Worm (Caenorhabditis elegans) whole organism, midembryonic: ENCODE results near the gene Y54G2A.37.
"Not testable (repeated sequence)": the region's sequence is repeated elsewhere in the genome, so short reads cannot be mapped to it uniquely, and the experiment has no call there.

ENCODE experiments used
- T22C8.4 ChIP-seq: fragments of 200-800 bp; sonication (Bioruptor generic); IDR thresholded peaks from 2 replicates; pipeline ENCODE4 v1.3.6; 2022; ENCODE audit warnings: missing genetic modification characterization, missing compliant biosample characterization
- cog-1 ChIP-seq: sonication (generic microtip); optimal IDR thresholded peaks from 2 replicates; lab custom pipeline; 2016; ENCODE audit warnings: missing genetic modification characterization, missing compliant biosample characterization
- flt-1 ChIP-seq: fragments of 200-800 bp; sonication (Bioruptor generic); IDR thresholded peaks from 2 replicates; pipeline ENCODE4 v1.3.6; 2022; ENCODE audit warnings: missing genetic modification characterization, missing compliant biosample characterization
- klf-2 ChIP-seq: fragments of 200-800 bp; sonication (Bioruptor generic); conservative IDR thresholded peaks from 2 replicates; pipeline ENCODE4 v1.3.6; 2022; ENCODE audit warnings: missing genetic modification reagents, missing genetic modification characterization, missing compliant biosample characterization
- med-1 ChIP-seq: sonication (generic microtip); optimal IDR thresholded peaks from 2 replicates; lab custom pipeline; 2017; ENCODE audit warnings: missing genetic modification characterization, mild to moderate bottlenecking, missing compliant biosample characterization, antibody characterized with exemption, missing genetic modification reagents; ENCODE audit not compliant: insufficient read depth
- ref-1 ChIP-seq: fragments of 200-800 bp; sonication (Bioruptor generic); conservative IDR thresholded peaks from 2 replicates; pipeline ENCODE4 v1.3.6; 2022; ENCODE audit warnings: missing genetic modification reagents, missing genetic modification characterization, missing compliant biosample characterization
- tab-1 ChIP-seq: fragments of 200-800 bp; sonication (Bioruptor generic); IDR thresholded peaks from 2 replicates; pipeline ENCODE4 v1.3.6; 2022; ENCODE audit warnings: missing genetic modification characterization, missing compliant biosample characterization
- ztf-23 ChIP-seq: fragments of 200-800 bp; sonication (Bioruptor generic); IDR thresholded peaks from 2 replicates; pipeline ENCODE4 v1.3.6; 2022; ENCODE audit warnings: missing genetic modification reagents, missing genetic modification characterization, missing compliant biosample characterization
- ztf-29 ChIP-seq: fragments of 200-800 bp; sonication (Bioruptor generic); IDR thresholded peaks from 2 replicates; pipeline ENCODE4 v1.3.6; 2022; ENCODE audit warnings: missing genetic modification reagents, missing genetic modification characterization, missing compliant biosample characterization

Y54G2A.37 gene

DNA sequence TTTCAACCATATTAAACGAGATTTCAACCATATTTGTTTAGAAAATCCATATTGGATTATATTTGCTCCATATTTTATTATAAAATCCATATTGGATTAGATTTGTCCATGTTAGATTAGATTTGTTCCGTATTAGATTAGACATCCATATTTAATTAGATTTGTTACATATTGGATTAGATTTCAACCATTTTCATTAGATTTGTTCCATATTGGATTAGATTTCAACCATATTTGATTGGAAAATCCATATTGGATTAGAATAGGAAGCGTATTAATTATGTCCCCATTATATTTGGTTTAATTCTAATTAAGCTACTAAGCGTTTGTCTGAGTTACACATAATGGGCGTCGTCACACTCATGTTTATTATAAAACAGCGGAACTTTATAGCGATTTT is 18.9 kb upstream of the Y54G2A.37 start, which contains the start of gene Y54G2A.44:
Gene Y54G2A.44 (plus strand): TSS at position 301 of the 400 bp plus-strand sequence.
- TF ChIP-seq ztf-29 (GFP tag; lab: Robert Waterston, UW); tab-1 (GFP tag; lab: Robert Waterston, UW); cog-1: not testable (repeated sequence)

- peak; percentile 63 for TF ChIP-seq flt-1 (GFP tag; lab: Robert Waterston, UW)
- TF ChIP-seq ref-1 (GFP tag; lab: Robert Waterston, UW) = peak; percentile 54; the same call in 1 of the 2 replicates
- peak; percentile 61; the same call in 1 of the 2 replicates for TF ChIP-seq klf-2
- TF ChIP-seq med-1 (GFP tag; lab: Kevin White, UChicago) = no peak
- TF ChIP-seq ztf-29 (GFP tag; lab: Robert Waterston, UW) = 0 out of 2 replicates have a peak, but pooled peaks have one; percentile 14
- TF ChIP-seq cog-1 = no peak
- TF ChIP-seq T22C8.4 (GFP tag; lab: Robert Waterston, UW) = no peak
- peak; percentile 74; the same call in 1 of the 2 replicates for TF ChIP-seq ztf-23 (GFP tag; lab: Robert Waterston, UW)
- peak; percentile 75; the same call in 1 of the 2 replicates for TF ChIP-seq tab-1 (GFP tag; lab: Robert Waterston, UW)
Observed at ce11 chrIV:2802193-2802592, 18.3 kb upstream of the Y54G2A.37 start.

DNA sequence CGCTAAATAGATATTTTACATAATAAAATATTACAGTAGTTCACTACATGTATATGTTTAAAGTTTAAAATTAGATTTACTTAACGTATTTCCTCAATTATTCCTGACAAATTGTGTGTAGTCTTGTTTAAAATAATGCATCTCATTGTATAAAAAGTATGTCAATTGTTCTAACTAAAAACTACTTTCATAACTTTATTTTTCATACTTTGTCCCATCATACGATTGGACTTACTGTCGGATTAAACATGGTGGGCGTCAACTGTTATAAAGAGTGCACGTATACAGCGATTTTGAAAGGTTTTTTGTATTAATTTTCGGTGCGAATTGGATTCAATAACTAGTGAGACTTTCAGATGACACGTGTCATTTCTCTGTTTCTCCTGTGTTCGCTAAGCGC is 16.9 kb upstream of the Y54G2A.37 start, which contains the start of gene Y54G2A.32:
Gene Y54G2A.32 (plus strand): TSS at position 301 of the 400 bp plus-strand sequence.
- TF ChIP-seq cog-1 (no peak), ztf-23 (GFP tag; lab: Robert Waterston, UW) (no peak), ztf-29 (GFP tag; lab: Robert Waterston, UW) (no peak), klf-2 (no peak), T22C8.4 (GFP tag; lab: Robert Waterston, UW) (no peak), tab-1 (GFP tag; lab: Robert Waterston, UW) (no peak), med-1 (GFP tag; lab: Kevin White, UChicago) (no peak), ref-1 (GFP tag; lab: Robert Waterston, UW) (no peak), flt-1 (GFP tag; lab: Robert Waterston, UW) (no peak)

DNA sequence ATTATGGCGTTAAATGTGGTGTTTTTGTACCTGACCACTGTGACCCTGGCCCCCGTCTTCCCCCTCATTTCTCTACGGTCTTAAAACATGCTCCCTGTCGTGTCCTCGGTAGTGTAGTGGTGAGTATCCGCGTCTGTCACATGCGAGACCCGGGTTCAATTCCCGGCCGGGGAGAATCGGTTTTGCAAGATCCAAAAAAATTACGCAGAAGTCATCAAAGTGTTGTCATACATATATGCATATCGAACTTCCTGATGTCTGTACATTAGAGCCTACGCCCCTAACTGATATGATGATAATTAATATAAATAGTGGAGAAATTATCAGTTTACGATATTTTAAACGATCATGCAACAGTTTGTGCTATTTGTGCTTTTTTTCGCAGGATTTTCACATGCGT is 15.0 kb upstream of the Y54G2A.37 start, which contains the start of gene Y54G2A.45:
Gene Y54G2A.45 (plus strand): TSS at position 333 of the 400 bp plus-strand sequence.
- TF ChIP-seq med-1 (GFP tag; lab: Kevin White, UChicago) (no peak), cog-1 (peak; percentile 39), flt-1 (GFP tag; lab: Robert Waterston, UW) (peak; percentile 90), ztf-23 (GFP tag; lab: Robert Waterston, UW) (peak; percentile 74), T22C8.4 (GFP tag; lab: Robert Waterston, UW) (peak; percentile 65), ztf-29 (GFP tag; lab: Robert Waterston, UW) (no peak), ref-1 (GFP tag; lab: Robert Waterston, UW) (peak; percentile 69), tab-1 (GFP tag; lab: Robert Waterston, UW) (peak; percentile 82)

- TF ChIP-seq med-1 (GFP tag; lab: Kevin White, UChicago) = no peak
- 0 out of 2 replicates have a peak, but pooled peaks have one; percentile 58 for TF ChIP-seq tab-1 (GFP tag; lab: Robert Waterston, UW)
- peak; percentile 44; the same call in 1 of the 2 replicates for TF ChIP-seq flt-1 (GFP tag; lab: Robert Waterston, UW)
Observed at ce11 chrIV:2808154-2808553, 12.4 kb upstream of the Y54G2A.37 start.

DNA sequence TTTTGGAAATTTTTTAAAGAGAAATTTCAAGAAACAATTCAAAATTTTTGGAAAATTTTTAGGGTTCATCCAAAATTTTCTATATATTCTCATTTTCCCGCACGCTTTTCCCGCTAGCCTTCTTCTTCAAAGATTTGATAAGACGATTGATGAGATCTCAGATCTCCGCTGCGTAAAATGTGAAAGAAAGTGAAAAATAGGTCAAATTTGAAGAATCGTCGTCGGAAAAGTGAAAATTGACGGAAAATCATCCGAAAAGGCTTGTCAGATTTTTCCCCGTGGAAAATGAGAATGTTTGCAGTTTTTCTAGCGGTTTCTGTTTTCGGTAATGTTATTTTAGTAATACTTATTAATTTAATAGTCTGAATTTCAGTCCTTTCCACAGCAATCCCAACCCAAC is 11.3 kb upstream of the Y54G2A.37 start, which contains the start of gene Y54G2A.76:
Gene Y54G2A.76 (plus strand): TSS at position 203 of the 400 bp plus-strand sequence.
- TF ChIP-seq flt-1 (GFP tag; lab: Robert Waterston, UW) = no peak

- TF ChIP-seq flt-1 (GFP tag; lab: Robert Waterston, UW) (0 out of 2 replicates have a peak, but pooled peaks have one; percentile 35), klf-2 (no peak), T22C8.4 (GFP tag; lab: Robert Waterston, UW) (no peak)
Observed at ce11 chrIV:2817038-2817437, 3.5 kb upstream of the Y54G2A.37 start.

DNA sequence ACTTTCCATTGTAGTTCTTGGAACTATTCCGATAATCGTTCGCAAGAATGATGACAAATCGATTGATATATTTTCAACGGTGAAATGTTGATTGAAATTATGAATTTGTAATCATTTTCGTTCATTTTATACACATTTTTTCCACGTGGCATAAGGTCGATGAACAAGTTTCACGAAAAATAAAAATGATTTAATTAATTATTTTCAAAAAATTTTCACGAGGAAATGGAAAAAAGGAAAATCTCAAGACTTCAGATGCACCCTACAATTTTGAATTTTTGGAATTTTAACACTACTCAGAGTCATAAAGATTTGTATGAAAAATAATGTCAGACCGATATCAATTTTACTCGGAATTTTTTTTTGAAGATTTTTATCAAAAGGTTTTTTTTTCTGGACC is 875 bp upstream of the Y54G2A.37 start, which contains the start of gene Y54G2A.13:
Gene Y54G2A.13 (minus strand): TSS at position 101 of the 400 bp plus-strand sequence.
- TF ChIP-seq ztf-29 (GFP tag; lab: Robert Waterston, UW) = no peak
- no peak for TF ChIP-seq ref-1 (GFP tag; lab: Robert Waterston, UW)
- TF ChIP-seq cog-1 = no peak
- no peak for TF ChIP-seq klf-2
- TF ChIP-seq tab-1 (GFP tag; lab: Robert Waterston, UW) = no peak
- TF ChIP-seq flt-1 (GFP tag; lab: Robert Waterston, UW) = no peak
- TF ChIP-seq med-1 (GFP tag; lab: Kevin White, UChicago) = no peak
- no peak for TF ChIP-seq ztf-23 (GFP tag; lab: Robert Waterston, UW)

ce11 chrIV:2823446-2823845 is 2.9 kb downstream of the Y54G2A.37 start, which contains the start of gene clec-80:
Gene clec-80 (plus strand): TSS chrIV:2823746.
- TF ChIP-seq med-1 (GFP tag; lab: Kevin White, UChicago) (no peak), T22C8.4 (GFP tag; lab: Robert Waterston, UW) (no peak), ref-1 (GFP tag; lab: Robert Waterston, UW) (no peak), flt-1 (GFP tag; lab: Robert Waterston, UW) (no peak), ztf-29 (GFP tag; lab: Robert Waterston, UW) (no peak), cog-1 (no peak), tab-1 (GFP tag; lab: Robert Waterston, UW) (no peak), klf-2 (no peak), ztf-23 (GFP tag; lab: Robert Waterston, UW) (no peak)

DNA sequence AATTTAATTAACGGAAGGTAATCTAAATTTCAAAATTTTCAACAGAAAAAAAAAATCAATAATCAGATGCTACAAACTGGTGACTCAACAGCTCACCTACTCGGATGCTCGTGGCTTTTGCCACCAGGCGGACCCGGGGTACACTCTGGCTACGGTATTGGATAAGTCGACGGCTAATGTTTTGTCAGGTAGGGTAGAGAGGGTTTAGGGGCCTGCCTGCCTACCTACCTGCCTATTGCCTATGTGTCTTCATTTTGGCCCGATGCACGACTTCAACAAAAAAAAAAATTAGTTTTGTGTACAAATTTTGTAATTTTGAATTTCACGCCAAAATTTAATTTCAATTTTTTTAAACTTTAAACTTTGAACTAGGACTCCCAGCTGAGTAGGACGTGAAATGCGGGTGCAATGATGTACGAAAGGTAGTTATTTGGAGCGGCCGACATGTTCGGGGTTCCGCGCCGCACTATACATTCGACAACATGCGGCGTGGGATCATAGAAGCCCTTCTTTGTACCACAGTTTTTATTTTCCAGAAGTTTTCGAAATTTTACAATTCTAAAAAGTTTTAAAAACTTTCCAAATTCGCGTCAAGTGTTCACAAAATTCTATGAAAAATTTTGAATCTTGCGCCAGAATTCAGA is 5.1 kb downstream of the Y54G2A.37 start:
- no peak for TF ChIP-seq cog-1
- TF ChIP-seq med-1 (GFP tag; lab: Kevin White, UChicago) = no peak
- no peak for TF ChIP-seq ztf-29 (GFP tag; lab: Robert Waterston, UW)
- TF ChIP-seq T22C8.4 (GFP tag; lab: Robert Waterston, UW) = no peak
- TF ChIP-seq klf-2 = no peak
- TF ChIP-seq tab-1 (GFP tag; lab: Robert Waterston, UW) = no peak
- TF ChIP-seq ref-1 (GFP tag; lab: Robert Waterston, UW) = no peak
- no peak for TF ChIP-seq ztf-23 (GFP tag; lab: Robert Waterston, UW)
- TF ChIP-seq flt-1 (GFP tag; lab: Robert Waterston, UW) = no peak
